Worm (Caenorhabditis elegans) whole organism, L3 larva: ENCODE data around the gene acr-20.

Experiments
- ceh-9 ChIP-seq: sonication (generic microtip); optimal IDR thresholded peaks from 2 replicates; lab custom pipeline; 2018; ENCODE audit warnings: missing biosample characterization, missing genetic modification characterization
- elt-1 ChIP-seq: fragments of 150-350 bp; optimal IDR thresholded peaks from 2 replicates; lab custom pipeline; 2014; ENCODE audit warnings: missing biosample characterization, missing genetic modification characterization
- fkh-10 ChIP-seq: sonication (generic microtip); optimal IDR thresholded peaks from 2 replicates; lab custom pipeline; 2017; ENCODE audit warnings: missing biosample characterization, missing genetic modification reagents, missing genetic modification characterization
- mdl-1 ChIP-seq: fragments of 150-350 bp; optimal IDR thresholded peaks from 2 replicates; lab custom pipeline; 2014; ENCODE audit warnings: missing biosample characterization, missing genetic modification characterization
- nhr-237 ChIP-seq: fragments of 150-350 bp; optimal IDR thresholded peaks from 2 replicates; lab custom pipeline; 2014; ENCODE audit warnings: missing biosample characterization, missing genetic modification characterization
- nhr-76 ChIP-seq: fragments of 150-350 bp; sonication (generic microtip); optimal IDR thresholded peaks from 5 replicates; lab custom pipeline; 2014; ENCODE audit warnings: missing biosample characterization, missing genetic modification characterization
- skn-1 ChIP-seq: fragments of 150-350 bp; optimal IDR thresholded peaks from 2 replicates; lab custom pipeline; 2014; ENCODE audit warnings: missing biosample characterization, missing genetic modification characterization
- snpc-4 ChIP-seq: fragments of 150-350 bp; optimal IDR thresholded peaks from 2 replicates; lab custom pipeline; 2014; ENCODE audit warnings: missing biosample characterization, missing genetic modification characterization
- unc-62 ChIP-seq: fragments of 150-350 bp; sonication (generic microtip); optimal IDR thresholded peaks from 4 replicates; lab custom pipeline; 2014; ENCODE audit warnings: missing biosample characterization, missing genetic modification reagents, missing genetic modification characterization
- ztf-4 ChIP-seq: fragments of 150-350 bp; optimal IDR thresholded peaks from 2 replicates; lab custom pipeline; 2014; ENCODE audit warnings: missing biosample characterization, missing genetic modification characterization

- TF ChIP-seq elt-1 (tag; lab: Kevin White, UChicago) (no peak), snpc-4 (no peak), unc-62 (GFP tag; lab: Kevin White, UChicago) (no peak), ceh-9 (tag; lab: Kevin White, UChicago) (no peak), ztf-4 (tag; lab: Kevin White, UChicago) (no peak), fkh-10 (GFP tag; lab: Kevin White, UChicago) (no peak), nhr-76 (tag; lab: Kevin White, UChicago) (no peak), nhr-237 (tag; lab: Kevin White, UChicago) (no peak), mdl-1 (no peak), skn-1 (tag; lab: Kevin White, UChicago) (no peak)
Measured at ce11 chrII:14424791-14425190, 47.1 kb upstream of the acr-20 start, which contains the start of gene plx-2.
